Worm (Caenorhabditis elegans): ENCODE measurements around the gene F54F7.10.

F54F7.10 gene

DNA sequence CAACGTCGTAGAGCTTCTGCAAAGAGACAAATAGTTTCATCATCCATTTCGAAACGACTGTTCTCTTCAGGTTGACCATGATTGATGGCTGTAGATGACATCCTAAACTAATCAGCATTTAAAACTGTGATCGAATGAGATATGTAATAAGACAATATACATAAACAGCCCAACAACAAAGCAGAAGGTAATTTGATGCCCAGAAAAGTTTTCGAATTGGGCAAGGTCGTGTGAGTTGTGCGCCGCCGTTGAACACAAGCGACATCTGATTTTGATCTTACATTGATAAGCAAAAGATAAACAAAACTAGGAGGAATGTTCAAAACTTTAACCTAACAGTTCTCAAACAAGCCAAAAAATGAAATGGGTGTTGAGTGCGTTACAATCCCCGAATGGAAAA, 22.2 kb downstream of the F54F7.10 start, which contains the start of gene Y62H9A.7:
TSS of gene Y62H9A.7 (minus strand) at position 101 of the 400 bp plus-strand sequence.
- TF ChIP-seq daf-12 (tag; optimal IDR thresholded peaks at IDR 0.05) (no peak), nhr-48 (tag; optimal IDR thresholded peaks at IDR 0.05) (no peak), tra-1 (GFP tag; IDR thresholded peaks at IDR 0.05) (no peak), tag-97 (GFP tag; IDR thresholded peaks at IDR 0.05) (no peak), egl-27 (tag; optimal IDR thresholded peaks at IDR 0.05) (no peak), skn-1 (tag; optimal IDR thresholded peaks at IDR 0.05) (no peak), zfp-3 (GFP tag; conservative IDR thresholded peaks at IDR 0.05) (no peak)

DNA sequence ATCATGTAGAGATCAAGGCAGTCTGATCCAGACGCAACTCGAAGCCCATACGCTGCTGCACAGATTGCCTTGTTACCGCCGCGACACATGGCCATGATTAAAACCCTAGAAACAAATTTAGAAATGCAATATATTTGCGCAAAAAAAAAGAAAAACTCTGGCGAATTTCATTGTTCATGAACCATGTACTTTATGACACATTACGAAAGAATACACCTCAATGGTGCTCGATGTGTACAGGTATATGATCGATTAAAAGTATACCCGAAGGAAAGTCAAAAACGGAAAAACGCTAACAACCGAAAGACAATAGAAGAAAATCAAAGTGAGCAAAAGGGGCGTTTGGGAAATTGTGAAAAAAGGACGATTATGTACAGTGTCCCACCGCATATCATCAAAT, 28.9 kb downstream of the F54F7.10 start, which contains the start of gene Y62H9A.8:
TSS of gene Y62H9A.8 (minus strand) at position 101 of the 400 bp plus-strand sequence.
- TF ChIP-seq lir-3 (tag; optimal IDR thresholded peaks at IDR 0.05) (no peak), ceh-28 (tag; optimal IDR thresholded peaks at IDR 0.05) (no peak), dmd-6 (GFP tag; IDR thresholded peaks at IDR 0.05) (no peak), Y48G9A.11 (GFP tag; IDR thresholded peaks at IDR 0.05) (no peak), D1046.2 (GFP tag; IDR thresholded peaks at IDR 0.05) (no peak), F49E8.2 (tag; optimal IDR thresholded peaks at IDR 0.05; ENCODE audit: borderline replicate concordance) (no peak)

DNA sequence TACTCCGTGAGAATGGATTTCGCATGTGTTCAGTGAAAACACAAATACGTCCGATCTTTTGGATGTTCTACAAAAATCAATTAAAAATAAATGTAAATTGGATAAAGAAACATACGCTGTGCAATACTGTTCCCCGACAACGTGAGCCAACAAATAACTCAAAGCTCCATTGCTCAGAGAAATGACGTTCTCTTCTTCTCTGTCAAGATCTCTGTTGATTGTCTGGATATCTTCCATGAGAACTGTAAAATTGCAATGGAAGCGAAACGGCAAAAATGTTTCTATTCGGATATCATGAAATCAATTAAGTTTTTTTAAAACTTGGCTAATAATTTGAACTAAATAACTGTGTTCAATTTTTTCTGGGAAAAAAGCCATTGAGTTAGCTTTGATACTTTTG, 33.3 kb downstream of the F54F7.10 start:
- TF ChIP-seq aha-1 (tag) (peak; percentile 93), F10B5.3 (tag; optimal IDR thresholded peaks at IDR 0.05) (no peak), hlh-11 (tag; optimal IDR thresholded peaks at IDR 0.05) (no peak), rbr-2 (tag; optimal IDR thresholded peaks at IDR 0.05) (no peak), unc-62 (GFP tag; optimal IDR thresholded peaks at IDR 0.05 in 1 of 2) (no peak), unc-62 (tag; optimal IDR thresholded peaks at IDR 0.05) (no peak), nhr-48 (tag; optimal IDR thresholded peaks at IDR 0.05) (no peak), snpc-4 (tag; optimal IDR thresholded peaks at IDR 0.05) (no peak)

DNA sequence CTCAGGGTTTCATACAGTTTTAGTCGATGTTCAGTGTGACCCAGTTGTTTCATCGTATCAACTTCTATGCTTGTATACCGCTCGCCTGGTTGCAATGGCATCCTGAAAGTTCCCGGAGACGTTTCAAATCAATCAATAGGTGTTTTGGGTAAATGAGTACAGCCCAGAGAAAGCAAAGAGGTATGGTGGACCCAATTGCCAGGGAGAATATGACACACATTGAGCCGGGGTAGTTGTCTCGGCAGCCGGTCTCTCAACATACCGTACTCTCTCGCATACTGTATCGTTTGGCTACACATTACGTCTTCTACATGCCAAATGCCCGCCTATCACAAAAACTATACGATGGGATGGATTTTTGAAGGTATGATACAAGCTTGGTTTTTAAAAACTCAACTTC, 34.6 kb downstream of the F54F7.10 start, which contains the start of gene Y62H9A.9:
TSS of gene Y62H9A.9 (minus strand) at position 101 of the 400 bp plus-strand sequence.
- TF ChIP-seq ctbp-1 (GFP tag; IDR thresholded peaks at IDR 0.05), result no peak
- TF ChIP-seq hlh-11 (tag; optimal IDR thresholded peaks at IDR 0.05), result no peak
- no peak for TF ChIP-seq ceh-82 (tag; optimal IDR thresholded peaks at IDR 0.05)
- no peak for TF ChIP-seq nhr-11 (tag; optimal IDR thresholded peaks at IDR 0.05)

DNA sequence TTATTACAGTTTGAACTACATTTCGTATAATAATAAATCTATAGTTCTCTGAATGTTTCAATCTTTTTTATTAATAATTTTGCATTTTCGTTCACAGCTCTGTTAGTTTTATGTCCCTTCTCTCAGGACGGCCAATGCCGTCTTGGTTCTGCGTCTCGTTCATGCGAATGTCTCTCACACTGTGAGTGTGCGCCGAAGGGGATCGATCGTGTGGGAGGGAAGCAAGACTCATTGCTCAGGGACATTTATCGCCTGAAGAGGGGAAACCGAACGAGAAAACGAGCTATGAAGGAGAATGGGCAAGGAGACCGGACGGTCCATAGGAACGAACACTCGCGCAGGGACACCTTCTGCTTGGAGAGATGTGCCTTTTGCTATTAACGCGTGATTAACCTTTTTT, 35.6 kb downstream of the F54F7.10 start:
- TF ChIP-seq F10B5.3 (tag; optimal IDR thresholded peaks at IDR 0.05), result peak; percentile 12
- TF ChIP-seq madf-9 (GFP tag; conservative IDR thresholded peaks at IDR 0.05), result no peak
- TF ChIP-seq ceh-28 (tag; optimal IDR thresholded peaks at IDR 0.05), result peak; percentile 43
- TF ChIP-seq nhr-237 (tag; optimal IDR thresholded peaks at IDR 0.05), result no peak
- TF ChIP-seq D1046.2 (GFP tag; IDR thresholded peaks at IDR 0.05), result no peak
- peak; percentile 51 for TF ChIP-seq F37D6.2 (tag; optimal IDR thresholded peaks at IDR 0.05)
- no peak for TF ChIP-seq snpc-4 (tag; optimal IDR thresholded peaks at IDR 0.05)
- TF ChIP-seq fos-1 (tag; optimal IDR thresholded peaks at IDR 0.05), result no peak
- TF ChIP-seq Y75B8A.6 (GFP tag; IDR thresholded peaks at IDR 0.05), result no peak
- TF ChIP-seq unc-62 (GFP tag; optimal IDR thresholded peaks at IDR 0.05 in 1 of 2), result peak in 1 of 2 experiments; percentile 85
- TF ChIP-seq unc-62 (tag; optimal IDR thresholded peaks at IDR 0.05), result no peak
- TF ChIP-seq rbr-2 (tag; optimal IDR thresholded peaks at IDR 0.05), result peak; percentile 46
- peak; percentile 57 for TF ChIP-seq aha-1 (tag)
- no peak for TF ChIP-seq unc-39 (tag; optimal IDR thresholded peaks at IDR 0.05)
- no peak for TF ChIP-seq php-3 (GFP tag; IDR thresholded peaks at IDR 0.05)
- TF ChIP-seq dpl-1 (GFP tag; optimal IDR thresholded peaks at IDR 0.05), result no peak
- no peak for TF ChIP-seq dve-1 (tag; optimal IDR thresholded peaks at IDR 0.05; ENCODE audit: insufficient read depth)
- no peak for TF ChIP-seq mxl-3 (GFP tag; optimal IDR thresholded peaks at IDR 0.05)
- TF ChIP-seq nhr-25 (tag; optimal IDR thresholded peaks at IDR 0.05; ENCODE audit: borderline replicate concordance, insufficient read depth), result no peak
- no peak for TF ChIP-seq set-16 (GFP tag; IDR thresholded peaks at IDR 0.05)
- no peak for TF ChIP-seq lsy-2 (tag; optimal IDR thresholded peaks at IDR 0.05)
- TF ChIP-seq mxl-2 (GFP tag; conservative IDR thresholded peaks at IDR 0.05), result no peak
- no peak for TF ChIP-seq tag-97 (GFP tag; IDR thresholded peaks at IDR 0.05)
- TF ChIP-seq skn-1 (tag; optimal IDR thresholded peaks at IDR 0.05), result no peak
- no peak for TF ChIP-seq nhr-102 (tag; optimal IDR thresholded peaks at IDR 0.05)
- no peak for TF ChIP-seq mes-2 (tag; optimal IDR thresholded peaks at IDR 0.05; ENCODE audit: poor library complexity, severe bottlenecking)
- no peak for TF ChIP-seq sdz-12 (GFP tag; optimal IDR thresholded peaks at IDR 0.05)
